Worm (Caenorhabditis elegans): Measurements from ENCODE around the gene nhr-236.
A peak's percentile ranks its signal among the peaks of the same experiment; 100 is the strongest.

nhr-236 gene

ce11 chrIV:2322998-2323397 lies 6.4 kb downstream of the nhr-236 start, which contains the start of gene nsy-4:
nsy-4 (plus strand) TSS chrIV:2323271.
- no peak for TF ChIP-seq nhr-11 (tag; optimal IDR thresholded peaks at IDR 0.05)
- TF ChIP-seq blmp-1 (tag; optimal IDR thresholded peaks at IDR 0.05), result peak; percentile 90
- TF ChIP-seq C16A3.4 (tag; optimal IDR thresholded peaks at IDR 0.05), result no peak
- TF ChIP-seq nhr-85 (tag), result peak; percentile 74
- no peak for TF ChIP-seq ztf-4 (tag; optimal IDR thresholded peaks at IDR 0.05)
- TF ChIP-seq ces-1 (GFP tag; optimal IDR thresholded peaks at IDR 0.05), result no peak
- TF ChIP-seq lin-39 (tag; optimal IDR thresholded peaks at IDR 0.05), result no peak
- TF ChIP-seq ceh-8 (GFP tag; optimal IDR thresholded peaks at IDR 0.05), result no peak
- TF ChIP-seq unc-62 (GFP tag; optimal IDR thresholded peaks at IDR 0.05), result no peak
- no peak for TF ChIP-seq unc-130 (tag; optimal IDR thresholded peaks at IDR 0.05)
- TF ChIP-seq aly-2 (tag; optimal IDR thresholded peaks at IDR 0.05), result no peak
- TF ChIP-seq lin-14 (GFP tag; optimal IDR thresholded peaks at IDR 0.05), result peak; percentile 40
- TF ChIP-seq egl-27 (tag; optimal IDR thresholded peaks at IDR 0.05), result no peak
- TF ChIP-seq efl-1 (optimal IDR thresholded peaks at IDR 0.05), result no peak
- TF ChIP-seq efl-1 (GFP tag; optimal IDR thresholded peaks at IDR 0.05 in 1 of 2), result no peak
- no peak for TF ChIP-seq nhr-84 (tag; optimal IDR thresholded peaks at IDR 0.05)
- TF ChIP-seq zip-4 (GFP tag; optimal IDR thresholded peaks at IDR 0.05), result no peak

- TF ChIP-seq snu-23 (GFP tag; optimal IDR thresholded peaks at IDR 0.05), result peak; percentile 24
- no peak for TF ChIP-seq C34B4.2 (tag; optimal IDR thresholded peaks at IDR 0.05)
- TF ChIP-seq lin-14 (GFP tag; optimal IDR thresholded peaks at IDR 0.05), result peak; percentile 28
- TF ChIP-seq elt-3 (tag; optimal IDR thresholded peaks at IDR 0.05), result peak in 2 of 6 experiments; percentile 1 to 38
- peak; percentile 10 for TF ChIP-seq mep-1 (tag; optimal IDR thresholded peaks at IDR 0.05)
- no peak for TF ChIP-seq ceh-8 (GFP tag; optimal IDR thresholded peaks at IDR 0.05)
- no peak for TF ChIP-seq irx-1 (tag; optimal IDR thresholded peaks at IDR 0.05)
- TF ChIP-seq blmp-1 (tag; optimal IDR thresholded peaks at IDR 0.05), result peak; percentile 62
- TF ChIP-seq ceh-82 (tag; optimal IDR thresholded peaks at IDR 0.05), result no peak
Observed at ce11 chrIV:2321546-2321945, 7.9 kb downstream of the nhr-236 start.

- TF ChIP-seq unc-62 (GFP tag; optimal IDR thresholded peaks at IDR 0.05) (no peak), zip-4 (GFP tag; optimal IDR thresholded peaks at IDR 0.05) (no peak), ets-5 (GFP tag; IDR thresholded peaks at IDR 0.05) (no peak), ztf-4 (tag; optimal IDR thresholded peaks at IDR 0.05) (no peak), hlh-4 (tag; optimal IDR thresholded peaks at IDR 0.05) (no peak), efl-3 (GFP tag; optimal IDR thresholded peaks at IDR 0.05) (no peak), ama-1 (optimal IDR thresholded peaks at IDR 0.05) (no peak), snu-23 (GFP tag; optimal IDR thresholded peaks at IDR 0.05) (no peak), mef-2 (tag; optimal IDR thresholded peaks at IDR 0.05) (no peak), ceh-63 (GFP tag; optimal IDR thresholded peaks at IDR 0.05) (no peak), lir-3 (tag; optimal IDR thresholded peaks at IDR 0.05; ENCODE audit: poor library complexity) (no peak), snpc-4 (tag; optimal IDR thresholded peaks at IDR 0.05) (no peak), ceh-88 (GFP tag; IDR thresholded peaks at IDR 0.05) (no peak)
Observed at ce11 chrIV:2320009-2320408, 9.4 kb downstream of the nhr-236 start.

DNA sequence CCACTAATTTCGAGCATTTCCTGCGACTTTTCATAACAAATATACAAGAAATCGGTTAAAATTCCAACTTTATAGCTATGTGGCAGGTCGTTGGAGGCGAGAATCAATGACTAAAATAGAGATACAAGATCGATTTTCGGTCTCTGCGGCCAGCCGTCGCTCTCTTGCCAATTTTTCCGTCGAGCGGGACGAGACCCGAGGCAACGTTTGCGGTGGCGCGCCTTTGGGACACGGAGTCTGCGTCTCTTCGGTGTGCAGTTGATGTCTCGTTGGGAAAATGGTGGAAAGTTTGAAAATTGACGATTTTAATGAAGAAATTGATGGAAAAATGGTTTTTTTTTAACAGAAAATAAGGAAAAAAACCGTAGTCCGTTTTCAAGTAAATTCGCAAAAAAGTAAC lies 12.6 kb downstream of the nhr-236 start:
- no peak for TF ChIP-seq unc-62 (GFP tag; optimal IDR thresholded peaks at IDR 0.05)
- peak; percentile 74 to 80 for TF ChIP-seq efl-1 (optimal IDR thresholded peaks at IDR 0.05)
- peak; percentile 79 to 97 for TF ChIP-seq efl-1 (GFP tag; optimal IDR thresholded peaks at IDR 0.05 in 1 of 2)
- TF ChIP-seq elt-2 (tag; optimal IDR thresholded peaks at IDR 0.05), result no peak
- peak; percentile 31 for TF ChIP-seq swsn-7 (tag; optimal IDR thresholded peaks at IDR 0.05)
- no peak for TF ChIP-seq nhr-77 (tag; optimal IDR thresholded peaks at IDR 0.05)
- TF ChIP-seq unc-98 (GFP tag; IDR thresholded peaks at IDR 0.05), result no peak
- no peak for TF ChIP-seq mef-2 (tag; optimal IDR thresholded peaks at IDR 0.05)
- TF ChIP-seq fkh-8 (tag; optimal IDR thresholded peaks at IDR 0.05), result no peak
- TF ChIP-seq alr-1 (tag; optimal IDR thresholded peaks at IDR 0.05; ENCODE audit: borderline replicate concordance), result no peak
- TF ChIP-seq hlh-17 (GFP tag; optimal IDR thresholded peaks at IDR 0.05; ENCODE audit: borderline replicate concordance), result no peak
- no peak for TF ChIP-seq fos-1 (tag; optimal IDR thresholded peaks at IDR 0.05)
- TF ChIP-seq nhr-11 (tag; optimal IDR thresholded peaks at IDR 0.05), result no peak
- peak; percentile 74 for TF ChIP-seq nhr-71 (tag; optimal IDR thresholded peaks at IDR 0.05)
- peak; percentile 79 for TF ChIP-seq lin-15B (tag; optimal IDR thresholded peaks at IDR 0.05)
- no peak for TF ChIP-seq sup-37 (GFP tag; optimal IDR thresholded peaks at IDR 0.05)
- no peak for TF ChIP-seq aha-1 (tag; optimal IDR thresholded peaks at IDR 0.05)
- no peak for TF ChIP-seq unc-130 (tag; optimal IDR thresholded peaks at IDR 0.05)
- TF ChIP-seq lir-3 (tag; optimal IDR thresholded peaks at IDR 0.05; ENCODE audit: poor library complexity), result no peak
- TF ChIP-seq nhr-84 (tag; optimal IDR thresholded peaks at IDR 0.05), result no peak
- TF ChIP-seq C34B4.2 (tag; optimal IDR thresholded peaks at IDR 0.05), result no peak
- no peak for TF ChIP-seq ztf-11 (tag; optimal IDR thresholded peaks at IDR 0.05)
- TF ChIP-seq nhr-19 (GFP tag; conservative IDR thresholded peaks at IDR 0.05), result no peak
- peak; percentile 81 to 92 for TF ChIP-seq lin-35 (GFP tag; optimal IDR thresholded peaks at IDR 0.05)
- peak; percentile 11 to 82 (median 29) for TF ChIP-seq ceh-82 (tag; optimal IDR thresholded peaks at IDR 0.05)
